Worm (Caenorhabditis elegans) whole organism, mixed stage, embryonic: ENCODE results near the gene sec-3.

ENCODE experiments used
- M03D4.4 ChIP-seq: sonication (generic microtip); optimal IDR thresholded peaks from 2 replicates; lab custom pipeline; 2017; ENCODE audit warnings: mild to moderate bottlenecking, missing genetic modification characterization, missing compliant biosample characterization
- bed-3 ChIP-seq: fragments of 200-800 bp; sonication (Bioruptor generic); optimal IDR thresholded peaks from 3 replicates; lab custom pipeline; 2018; ENCODE audit warnings: mild to moderate bottlenecking, missing genetic modification characterization, moderate library complexity, missing compliant biosample characterization
- blmp-1 ChIP-seq: fragments of 150-350 bp; optimal IDR thresholded peaks from 2 replicates; lab custom pipeline; 2014; ENCODE audit warnings: missing biosample characterization, missing genetic modification characterization
- ceh-39 ChIP-seq: fragments of 150-350 bp; optimal IDR thresholded peaks from 2 replicates; lab custom pipeline; 2014; ENCODE audit warnings: missing biosample characterization, missing genetic modification characterization
- ceh-43 ChIP-seq: fragments of 200-800 bp; sonication (Bioruptor generic); optimal IDR thresholded peaks from 2 replicates; lab custom pipeline; 2018; ENCODE audit warnings: mild to moderate bottlenecking, missing genetic modification characterization, moderate library complexity, missing compliant biosample characterization
- ceh-83 ChIP-seq: fragments of 200-800 bp; sonication (Bioruptor generic); optimal IDR thresholded peaks from 2 replicates; lab custom pipeline; 2018; ENCODE audit warnings: mild to moderate bottlenecking, missing genetic modification characterization, missing compliant biosample characterization
- ces-1 ChIP-seq: fragments of 150-350 bp; optimal IDR thresholded peaks from 2 replicates; lab custom pipeline; 2014; ENCODE audit warnings: missing biosample characterization, missing genetic modification reagents, missing genetic modification characterization
- cnd-1 ChIP-seq: fragments of 200-800 bp; sonication (Bioruptor generic); optimal IDR thresholded peaks from 2 replicates; lab custom pipeline; 2018; ENCODE audit warnings: mild to moderate bottlenecking, missing genetic modification characterization, missing compliant biosample characterization
- drap-1 ChIP-seq: fragments of 200-800 bp; sonication (Bioruptor generic); optimal IDR thresholded peaks from 3 replicates; lab custom pipeline; 2018; ENCODE audit warnings: mild to moderate bottlenecking, missing genetic modification characterization, missing compliant biosample characterization
- elt-1 ChIP-seq: sonication (generic microtip); optimal IDR thresholded peaks from 2 replicates; lab custom pipeline; 2017; ENCODE audit warnings: missing genetic modification characterization, mild to moderate bottlenecking, missing compliant biosample characterization, antibody characterized with exemption, moderate library complexity, borderline replicate concordance; ENCODE audit not compliant: insufficient read depth
- elt-3 ChIP-seq: fragments of 150-350 bp; optimal IDR thresholded peaks from 2 replicates; lab custom pipeline; 2014; ENCODE audit warnings: missing biosample characterization, missing genetic modification characterization
- flh-1 ChIP-seq: fragments of 200-800 bp; sonication (Bioruptor generic); optimal IDR thresholded peaks from 2 replicates; lab custom pipeline; 2018; ENCODE audit warnings: mild to moderate bottlenecking, missing genetic modification characterization, moderate library complexity, missing compliant biosample characterization
- ham-2 ChIP-seq: fragments of 200-800 bp; sonication (Bioruptor generic); optimal IDR thresholded peaks from 2 replicates; lab custom pipeline; 2018; ENCODE audit warnings: mild to moderate bottlenecking, missing genetic modification characterization, missing compliant biosample characterization
- hlh-1 ChIP-seq: fragments of 150-350 bp; optimal IDR thresholded peaks from 2 replicates; lab custom pipeline; 2014; ENCODE audit warnings: missing biosample characterization, missing genetic modification reagents, missing genetic modification characterization
- lin-13 ChIP-seq: fragments of 150-350 bp; optimal IDR thresholded peaks from 2 replicates; lab custom pipeline; 2014; ENCODE audit warnings: missing biosample characterization, missing genetic modification characterization
- lin-32 ChIP-seq: fragments of 200-800 bp; sonication (Bioruptor generic); optimal IDR thresholded peaks from 2 replicates; lab custom pipeline; 2018; ENCODE audit warnings: mild to moderate bottlenecking, missing genetic modification characterization, missing compliant biosample characterization
- lsy-2 ChIP-seq: fragments of 150-350 bp; optimal IDR thresholded peaks from 2 replicates; lab custom pipeline; 2014; ENCODE audit warnings: missing biosample characterization, missing genetic modification characterization
- mab-5 ChIP-seq: fragments of 150-350 bp; optimal IDR thresholded peaks from 2 replicates; lab custom pipeline; 2014; ENCODE audit warnings: missing biosample characterization, missing genetic modification characterization
- mep-1 ChIP-seq: fragments of 150-350 bp; optimal IDR thresholded peaks from 2 replicates; lab custom pipeline; 2017; ENCODE audit warnings: missing biosample characterization, missing genetic modification reagents, missing genetic modification characterization, inconsistent platforms
- mls-2 ChIP-seq: sonication (generic microtip); optimal IDR thresholded peaks from 2 replicates; lab custom pipeline; 2016; ENCODE audit warnings: mild to moderate bottlenecking, missing genetic modification characterization, moderate library complexity, missing compliant biosample characterization
- nhr-12 ChIP-seq: fragments of 150-350 bp; optimal IDR thresholded peaks from 2 replicates; lab custom pipeline; 2014; ENCODE audit warnings: missing biosample characterization, missing genetic modification characterization
- nhr-2 ChIP-seq: fragments of 150-350 bp; optimal IDR thresholded peaks from 2 replicates; lab custom pipeline; 2014; ENCODE audit warnings: missing biosample characterization, missing genetic modification characterization
- nhr-237 ChIP-seq: fragments of 150-350 bp; optimal IDR thresholded peaks from 2 replicates; lab custom pipeline; 2014; ENCODE audit warnings: missing biosample characterization, missing genetic modification characterization
- nhr-28 ChIP-seq: fragments of 150-350 bp; optimal IDR thresholded peaks from 2 replicates; lab custom pipeline; 2014; ENCODE audit warnings: missing biosample characterization, missing genetic modification characterization
- nhr-76 ChIP-seq: sonication (generic microtip); optimal IDR thresholded peaks from 2 replicates; lab custom pipeline; 2017; ENCODE audit warnings: missing biosample characterization, missing genetic modification characterization
- pha-4 ChIP-seq: fragments of 150-350 bp; optimal IDR thresholded peaks from 2 replicates; lab custom pipeline; 2018; ENCODE audit warnings: missing biosample characterization, missing genetic modification reagents, missing genetic modification characterization
- sem-2 ChIP-seq: fragments of 200-800 bp; sonication (Bioruptor generic); optimal IDR thresholded peaks from 2 replicates; lab custom pipeline; 2018; ENCODE audit warnings: mild to moderate bottlenecking, missing genetic modification characterization, missing compliant biosample characterization
- snpc-4 ChIP-seq: fragments of 150-350 bp; optimal IDR thresholded peaks from 2 replicates; lab custom pipeline; 2014; ENCODE audit warnings: missing biosample characterization, missing genetic modification characterization
- sptf-1 ChIP-seq: sonication (generic microtip); optimal IDR thresholded peaks from 2 replicates; lab custom pipeline; 2017; ENCODE audit warnings: mild to moderate bottlenecking, missing genetic modification characterization, moderate library complexity, missing compliant biosample characterization
- tbx-8 ChIP-seq: fragments of 200-800 bp; sonication (Bioruptor generic); optimal IDR thresholded peaks from 2 replicates; lab custom pipeline; 2018; ENCODE audit warnings: mild to moderate bottlenecking, missing genetic modification characterization, moderate library complexity, missing compliant biosample characterization
- unc-120 ChIP-seq: sonication (generic microtip); optimal IDR thresholded peaks from 2 replicates; lab custom pipeline; 2017; ENCODE audit warnings: missing genetic modification characterization, missing compliant biosample characterization; ENCODE audit not compliant: poor library complexity, severe bottlenecking
- unc-39 ChIP-seq: fragments of 150-350 bp; optimal IDR thresholded peaks from 2 replicates; lab custom pipeline; 2014; ENCODE audit warnings: missing biosample characterization, missing genetic modification characterization
- unc-62 ChIP-seq: fragments of 150-350 bp; optimal IDR thresholded peaks from 2 replicates; lab custom pipeline; 2014; ENCODE audit warnings: missing biosample characterization, missing genetic modification reagents, missing genetic modification characterization
- zip-8 ChIP-seq: fragments of 150-350 bp; optimal IDR thresholded peaks from 2 replicates; lab custom pipeline; 2014; ENCODE audit warnings: missing biosample characterization, missing genetic modification characterization
- ztf-11 ChIP-seq: fragments of 150-350 bp; optimal IDR thresholded peaks from 2 replicates; lab custom pipeline; 2014; ENCODE audit warnings: missing biosample characterization, missing genetic modification characterization

Gene sec-3

DNA sequence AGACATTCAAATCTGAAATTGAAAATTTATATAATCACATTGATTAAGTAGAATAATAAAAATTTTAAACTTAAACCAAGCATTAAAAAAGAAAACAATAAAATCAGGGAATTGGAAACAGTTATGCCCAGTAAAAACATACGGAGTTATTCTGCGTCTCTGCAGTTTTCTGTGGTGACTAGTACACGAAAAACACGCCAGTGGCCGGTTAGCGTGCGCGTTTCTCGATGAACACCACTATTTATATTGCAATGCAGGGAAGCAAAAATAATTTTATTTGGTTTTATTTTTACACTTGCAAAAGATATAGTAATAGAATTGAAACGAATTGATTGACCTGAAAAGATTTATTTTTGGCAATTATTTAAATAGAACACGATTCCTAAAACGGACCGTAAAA lies at the start of gene sec-3:
Gene sec-3, minus strand, starts transcription at position 21 of the 400 bp plus-strand sequence.
- TF ChIP-seq unc-120 (peak; percentile 34), nhr-28 (tag; lab: Kevin White, UChicago) (no peak), sptf-1 (tag; lab: Kevin White, UChicago) (peak; percentile 82), ceh-83 (GFP tag; lab: Kevin White, UChicago) (peak; percentile 57), M03D4.4 (tag; lab: Kevin White, UChicago) (peak; percentile 67), unc-62 (peak; percentile 14), blmp-1 (tag; lab: Kevin White, UChicago) (no peak), elt-1 (tag; lab: Kevin White, UChicago) (no peak), mep-1 (tag; lab: Kevin White, UChicago) (peak; percentile 90), flh-1 (GFP tag; lab: Kevin White, UChicago) (no peak), ceh-39 (tag; lab: Kevin White, UChicago) (no peak), mab-5 (tag; lab: Kevin White, UChicago) (peak; percentile 28), nhr-76 (tag; lab: Kevin White, UChicago) (no peak), mls-2 (tag; lab: Kevin White, UChicago) (peak; percentile 79), nhr-2 (tag; lab: Kevin White, UChicago) (no peak), nhr-237 (tag; lab: Kevin White, UChicago) (peak; percentile 65), snpc-4 (tag; lab: Kevin White, UChicago) (no peak), sem-2 (GFP tag; lab: Kevin White, UChicago) (no peak), lin-13 (peak; percentile 88), lin-32 (GFP tag; lab: Kevin White, UChicago) (no peak), tbx-8 (GFP tag; lab: Kevin White, UChicago) (peak; percentile 20), ztf-11 (tag; lab: Kevin White, UChicago) (peak; percentile 9), elt-3 (peak; percentile 10), unc-39 (no peak), nhr-12 (tag; lab: Kevin White, UChicago) (no peak), zip-8 (tag; lab: Kevin White, UChicago) (no peak), ceh-43 (peak; percentile 59), ces-1 (GFP tag; lab: Kevin White, UChicago) (peak; percentile 72), hlh-1 (peak; percentile 77), lsy-2 (tag; lab: Kevin White, UChicago) (peak; percentile 73), drap-1 (peak; percentile 70), bed-3 (GFP tag; lab: Kevin White, UChicago) (no peak), pha-4 (tag; lab: Kevin White, UChicago) (peak; percentile 72), cnd-1 (peak; percentile 72), ham-2 (GFP tag; lab: Kevin White, UChicago) (peak; percentile 27)

DNA sequence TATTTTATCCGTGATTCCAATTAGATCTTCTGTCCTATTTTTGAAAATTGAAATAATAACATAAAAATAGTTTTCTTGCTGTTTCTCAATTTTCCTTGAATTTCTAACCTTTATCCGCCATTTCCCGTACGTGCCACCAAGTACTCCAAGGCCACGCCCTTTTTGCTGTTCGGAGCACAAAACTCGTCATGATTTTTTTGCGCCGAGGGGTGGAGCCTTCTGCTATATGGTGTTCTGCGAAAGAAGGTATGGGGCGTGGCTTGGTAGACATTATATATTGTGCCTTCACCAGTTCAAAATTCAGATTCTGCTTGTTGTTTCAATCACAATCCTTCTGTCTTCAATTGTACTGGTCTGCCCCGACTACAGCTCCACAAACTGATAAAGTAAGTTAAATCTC lies 45.6 kb upstream of the sec-3 start, which contains the start of gene C15C7.4:
Gene C15C7.4, plus strand, starts transcription at position 301 of the 400 bp plus-strand sequence.
- TF ChIP-seq nhr-28 (tag; lab: Kevin White, UChicago) (no peak), lin-32 (GFP tag; lab: Kevin White, UChicago) (no peak), mep-1 (tag; lab: Kevin White, UChicago) (no peak), elt-3 (no peak), nhr-76 (tag; lab: Kevin White, UChicago) (no peak), ceh-43 (no peak), bed-3 (GFP tag; lab: Kevin White, UChicago) (no peak), cnd-1 (no peak), nhr-2 (tag; lab: Kevin White, UChicago) (no peak), snpc-4 (tag; lab: Kevin White, UChicago) (no peak), sem-2 (GFP tag; lab: Kevin White, UChicago) (no peak), unc-39 (no peak), ham-2 (GFP tag; lab: Kevin White, UChicago) (no peak), unc-62 (no peak), ces-1 (GFP tag; lab: Kevin White, UChicago) (no peak), ceh-39 (tag; lab: Kevin White, UChicago) (no peak), blmp-1 (tag; lab: Kevin White, UChicago) (no peak), drap-1 (no peak)

DNA sequence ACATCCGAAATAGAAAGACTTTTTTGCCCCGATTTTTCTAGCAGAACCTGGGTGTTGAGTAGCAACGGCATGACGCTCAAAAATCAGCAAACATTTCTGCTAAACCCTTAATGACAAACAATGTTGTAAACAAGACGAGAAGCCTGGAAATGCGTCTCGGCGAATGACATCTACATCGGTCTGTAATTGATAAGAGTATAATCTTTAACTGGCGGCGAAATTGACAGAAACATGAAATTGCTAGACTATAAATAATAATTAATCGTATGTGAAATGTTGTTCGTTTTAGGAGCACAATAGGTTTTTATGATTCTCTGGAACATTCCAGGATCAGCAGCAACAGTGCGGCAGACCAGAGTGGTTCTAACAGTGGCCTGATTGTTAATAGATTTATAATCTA lies 42.1 kb upstream of the sec-3 start:
- TF ChIP-seq mls-2 (tag; lab: Kevin White, UChicago): no peak
- no peak for TF ChIP-seq snpc-4 (tag; lab: Kevin White, UChicago)
- TF ChIP-seq mep-1 (tag; lab: Kevin White, UChicago): no peak
- TF ChIP-seq elt-1 (tag; lab: Kevin White, UChicago): no peak
- TF ChIP-seq ces-1 (GFP tag; lab: Kevin White, UChicago): no peak
- TF ChIP-seq ztf-11 (tag; lab: Kevin White, UChicago): no peak
- TF ChIP-seq sptf-1 (tag; lab: Kevin White, UChicago): no peak
- no peak for TF ChIP-seq ceh-39 (tag; lab: Kevin White, UChicago)
- TF ChIP-seq blmp-1 (tag; lab: Kevin White, UChicago): no peak
- no peak for TF ChIP-seq nhr-237 (tag; lab: Kevin White, UChicago)
- TF ChIP-seq bed-3 (GFP tag; lab: Kevin White, UChicago): no peak
- TF ChIP-seq cnd-1: no peak
